Fruit fly (Drosophila melanogaster) whole organism, embryonic: ENCODE measurements around the gene Rcd-1r.

Experiments used
- Antp ChIP-seq: fragments of 200-800 bp; sonication (Bioruptor generic); optimal IDR thresholded peaks from 3 replicates; lab custom pipeline; 2016; ENCODE audit warnings: missing biosample characterization, missing genetic modification characterization
- Blimp-1 ChIP-seq: fragments of 200-800 bp; sonication (Bioruptor generic); optimal IDR thresholded peaks from 3 replicates; lab custom pipeline; 2018; ENCODE audit warnings: missing biosample characterization, missing genetic modification characterization, mild to moderate bottlenecking, moderate library complexity, missing genetic modification reagents
- CG10147 ChIP-seq: fragments of 200-800 bp; sonication (Bioruptor generic); optimal IDR thresholded peaks from 2 replicates; lab custom pipeline; 2019; ENCODE audit warnings: missing biosample characterization, mild to moderate bottlenecking, missing genetic modification characterization, moderate library complexity
- CG12299 ChIP-seq: fragments of 200-800 bp; sonication (Bioruptor generic); optimal IDR thresholded peaks from 2 replicates; lab custom pipeline; 2018; ENCODE audit warnings: missing biosample characterization, mild to moderate bottlenecking, missing genetic modification characterization
- CG1233 ChIP-seq: fragments of 200-800 bp; sonication (Bioruptor generic); optimal IDR thresholded peaks from 4 replicates; lab custom pipeline; 2018; ENCODE audit warnings: missing biosample characterization, mild to moderate bottlenecking, missing genetic modification characterization
- CG12659 ChIP-seq: fragments of 200-800 bp; sonication (Bioruptor generic); optimal IDR thresholded peaks from 3 replicates; lab custom pipeline; 2017; ENCODE audit warnings: mild to moderate bottlenecking, missing biosample characterization, missing genetic modification reagents, missing genetic modification characterization
- CG14860 ChIP-seq: fragments of 200-800 bp; sonication (Bioruptor generic); IDR thresholded peaks from 3 replicates; pipeline ENCODE4 v1.3.6; 2022; ENCODE audit warnings: missing biosample characterization, missing genetic modification characterization; ENCODE audit not compliant: partially characterized antibody
- CG15269 ChIP-seq: fragments of 200-800 bp; sonication (Bioruptor generic); optimal IDR thresholded peaks from 2 replicates; lab custom pipeline; 2018; ENCODE audit warnings: missing biosample characterization, mild to moderate bottlenecking, missing genetic modification characterization, moderate library complexity
- CG1529 ChIP-seq: fragments of 200-800 bp; sonication (Bioruptor generic); optimal IDR thresholded peaks from 3 replicates; lab custom pipeline; 2018; ENCODE audit warnings: missing biosample characterization, missing genetic modification characterization
- CG17186 ChIP-seq: fragments of 200-800 bp; sonication (Bioruptor generic); optimal IDR thresholded peaks from 3 replicates; lab custom pipeline; 2017; ENCODE audit warnings: missing biosample characterization, missing genetic modification reagents, missing genetic modification characterization
- CG18599 ChIP-seq: fragments of 200-800 bp; sonication (Bioruptor generic); optimal IDR thresholded peaks from 3 replicates; lab custom pipeline; 2017; ENCODE audit warnings: missing biosample characterization, missing genetic modification characterization, mild to moderate bottlenecking, moderate library complexity, missing genetic modification reagents
- CG3281 ChIP-seq: fragments of 200-800 bp; sonication (Bioruptor generic); optimal IDR thresholded peaks from 3 replicates; lab custom pipeline; 2017; ENCODE audit warnings: missing biosample characterization, mild to moderate bottlenecking, missing genetic modification characterization
- CG34376 ChIP-seq: fragments of 200-800 bp; sonication (Bioruptor generic); optimal IDR thresholded peaks from 2 replicates; lab custom pipeline; 2018; ENCODE audit warnings: missing biosample characterization, mild to moderate bottlenecking, missing genetic modification characterization
- CG5180 ChIP-seq: fragments of 200-800 bp; sonication (Bioruptor generic); optimal IDR thresholded peaks from 3 replicates; lab custom pipeline; 2017; ENCODE audit warnings: missing biosample characterization, missing genetic modification characterization, mild to moderate bottlenecking, moderate library complexity, missing genetic modification reagents
- CG8924 ChIP-seq: fragments of 200-800 bp; optimal IDR thresholded peaks from 3 replicates; lab custom pipeline; 2019; ENCODE audit warnings: missing biosample characterization, mild to moderate bottlenecking, missing genetic modification characterization, moderate library complexity
- CG9932 ChIP-seq: fragments of 200-800 bp; sonication (Bioruptor generic); IDR thresholded peaks from 2 replicates; pipeline ENCODE4 v1.3.6; 2022; ENCODE audit warnings: missing biosample characterization, missing genetic modification characterization
- D19A ChIP-seq: fragments of 200-800 bp; optimal IDR thresholded peaks from 3 replicates; lab custom pipeline; 2019; ENCODE audit warnings: missing biosample characterization, mild to moderate bottlenecking, missing genetic modification characterization, moderate library complexity
- Deaf1 ChIP-seq: fragments of 200-800 bp; optimal IDR thresholded peaks from 3 replicates; lab custom pipeline; 2019; ENCODE audit warnings: missing biosample characterization, mild to moderate bottlenecking, missing genetic modification characterization, moderate library complexity
- Ets65A ChIP-seq: fragments of 200-800 bp; sonication (Bioruptor generic); peaks from one replicate; lab custom pipeline; 2016; ENCODE audit warnings: missing biosample characterization, missing genetic modification characterization
- GATAe ChIP-seq: fragments of 200-800 bp; sonication (Bioruptor generic); conservative IDR thresholded peaks from 2 replicates; pipeline ENCODE4 v1.3.6; 2022; ENCODE audit warnings: missing biosample characterization, missing genetic modification characterization
- Jarid2 ChIP-seq: fragments of 200-800 bp; sonication (Bioruptor generic); optimal IDR thresholded peaks from 3 replicates; lab custom pipeline; 2017; ENCODE audit warnings: mild to moderate bottlenecking, missing biosample characterization, missing genetic modification reagents, missing genetic modification characterization
- NfI ChIP-seq: fragments of 200-800 bp; sonication (Bioruptor generic); optimal IDR thresholded peaks from 3 replicates; lab custom pipeline; 2018; ENCODE audit warnings: missing biosample characterization, mild to moderate bottlenecking, missing genetic modification characterization, moderate library complexity
- bsh ChIP-seq, 2 experiments: fragments of 200-800 bp; sonication (Bioruptor generic); optimal IDR thresholded peaks; 2 replicates each; lab custom pipeline; 2017 to 2018; ENCODE audit warnings: mild to moderate bottlenecking in 2 of 2, missing biosample characterization in 2 of 2, missing genetic modification characterization in 2 of 2, moderate library complexity in 1 of 2
- chinmo ChIP-seq: fragments of 200-800 bp; sonication (Bioruptor generic); IDR thresholded peaks from 4 replicates; pipeline ENCODE4 v1.3.6; 2022; ENCODE audit warnings: missing biosample characterization, missing genetic modification characterization; ENCODE audit not compliant: partially characterized antibody
- en ChIP-seq: fragments of 200-800 bp; sonication (Bioruptor generic); optimal IDR thresholded peaks from 2 replicates; lab custom pipeline; 2016; ENCODE audit warnings: missing biosample characterization, missing genetic modification characterization
- esg ChIP-seq: fragments of 200-800 bp; sonication (Bioruptor generic); conservative IDR thresholded peaks from 2 replicates; pipeline ENCODE4 v1.3.6; 2022; ENCODE audit warnings: missing biosample characterization, missing genetic modification characterization
- eve ChIP-seq, 2 experiments: fragments of >200 bp; optimal IDR thresholded peaks; 2 replicates each; lab custom pipeline; 2017; ENCODE audit warnings: missing biosample characterization in 2 of 2, missing genetic modification characterization in 2 of 2
- exex ChIP-seq: fragments of 200-800 bp; sonication (Bioruptor generic); optimal IDR thresholded peaks from 4 replicates; lab custom pipeline; 2018; ENCODE audit warnings: missing biosample characterization, mild to moderate bottlenecking, missing genetic modification characterization, moderate library complexity
- grau ChIP-seq: fragments of 200-800 bp; optimal IDR thresholded peaks from 3 replicates; lab custom pipeline; 2019; ENCODE audit warnings: missing biosample characterization, mild to moderate bottlenecking, missing genetic modification characterization, moderate library complexity
- grn ChIP-seq: fragments of 200-800 bp; sonication (Bioruptor generic); optimal IDR thresholded peaks from 3 replicates; lab custom pipeline; 2017; ENCODE audit warnings: missing biosample characterization, missing genetic modification characterization
- hb ChIP-seq: fragments of 200-800 bp; sonication (Bioruptor generic); IDR thresholded peaks from 3 replicates; pipeline ENCODE4 v1.3.6; 2022; ENCODE audit warnings: missing biosample characterization, missing genetic modification characterization; ENCODE audit not compliant: partially characterized antibody
- hbn ChIP-seq: fragments of 200-800 bp; sonication (Bioruptor generic); IDR thresholded peaks from 2 replicates; pipeline ENCODE4 v1.3.6; 2022; ENCODE audit warnings: missing biosample characterization, missing genetic modification characterization; ENCODE audit not compliant: partially characterized antibody
- lab ChIP-seq: fragments of 200-800 bp; sonication (Bioruptor generic); optimal IDR thresholded peaks from 3 replicates; lab custom pipeline; 2017; ENCODE audit warnings: missing biosample characterization, missing genetic modification characterization, mild to moderate bottlenecking, moderate library complexity, missing genetic modification reagents
- pros ChIP-seq: fragments of 200-800 bp; sonication (Bioruptor generic); optimal IDR thresholded peaks from 3 replicates; lab custom pipeline; 2019; ENCODE audit warnings: missing biosample characterization, mild to moderate bottlenecking, missing genetic modification characterization, moderate library complexity
- pzg ChIP-seq: fragments of 200-800 bp; sonication (Bioruptor generic); optimal IDR thresholded peaks from 3 replicates; lab custom pipeline; 2018; ENCODE audit warnings: missing biosample characterization, mild to moderate bottlenecking, missing genetic modification characterization, moderate library complexity
- rib ChIP-seq: fragments of 200-800 bp; sonication (Bioruptor generic); IDR thresholded peaks from 2 replicates; pipeline ENCODE4 v1.3.6; 2022; ENCODE audit warnings: missing biosample characterization, missing genetic modification characterization
- schlank ChIP-seq: fragments of 200-800 bp; sonication (Bioruptor generic); optimal IDR thresholded peaks from 2 replicates; lab custom pipeline; 2018; ENCODE audit warnings: missing biosample characterization, mild to moderate bottlenecking, missing genetic modification characterization
- shn ChIP-seq: fragments of 200-800 bp; sonication (Bioruptor generic); optimal IDR thresholded peaks from 3 replicates; lab custom pipeline; 2016; ENCODE audit warnings: missing biosample characterization, missing genetic modification characterization
- stwl ChIP-seq: fragments of 200-800 bp; sonication (Bioruptor generic); optimal IDR thresholded peaks from 3 replicates; lab custom pipeline; 2018; ENCODE audit warnings: missing biosample characterization, mild to moderate bottlenecking, missing genetic modification characterization, moderate library complexity
- sug ChIP-seq: fragments of 200-800 bp; optimal IDR thresholded peaks from 2 replicates; lab custom pipeline; 2019; ENCODE audit warnings: missing biosample characterization, mild to moderate bottlenecking, missing genetic modification characterization, moderate library complexity

Rcd-1r gene

DNA sequence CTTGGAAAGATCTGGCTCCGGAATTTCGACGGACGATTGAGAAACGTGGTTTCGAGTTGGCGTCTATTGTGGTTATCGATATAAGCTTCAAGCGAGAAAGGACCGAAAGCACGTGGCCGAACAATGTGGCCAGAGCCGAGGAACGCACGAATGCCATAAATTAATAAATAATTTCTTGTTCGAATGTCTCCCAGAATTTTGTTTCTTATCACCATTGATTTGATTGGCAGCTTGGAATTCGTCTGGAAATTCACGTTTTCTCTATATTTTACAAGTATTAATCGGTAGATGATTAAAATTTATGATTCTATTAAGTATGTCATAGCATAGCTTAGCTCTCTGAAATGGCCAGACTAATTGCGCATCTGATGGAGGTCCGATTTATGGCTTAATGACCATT is at the start of gene Rcd-1r:
Gene Rcd-1r, minus strand, starts transcription at position 101 of the 400 bp plus-strand sequence.
- no peak for TF ChIP-seq pros (GFP tag; lab: Kevin White, UChicago)
- peak; percentile 75 for TF ChIP-seq exex (tag; lab: Kevin White, UChicago)
- TF ChIP-seq stwl (tag; lab: Kevin White, UChicago) = peak; percentile 22
- TF ChIP-seq, all 482 proteins: peak for 2

DNA sequence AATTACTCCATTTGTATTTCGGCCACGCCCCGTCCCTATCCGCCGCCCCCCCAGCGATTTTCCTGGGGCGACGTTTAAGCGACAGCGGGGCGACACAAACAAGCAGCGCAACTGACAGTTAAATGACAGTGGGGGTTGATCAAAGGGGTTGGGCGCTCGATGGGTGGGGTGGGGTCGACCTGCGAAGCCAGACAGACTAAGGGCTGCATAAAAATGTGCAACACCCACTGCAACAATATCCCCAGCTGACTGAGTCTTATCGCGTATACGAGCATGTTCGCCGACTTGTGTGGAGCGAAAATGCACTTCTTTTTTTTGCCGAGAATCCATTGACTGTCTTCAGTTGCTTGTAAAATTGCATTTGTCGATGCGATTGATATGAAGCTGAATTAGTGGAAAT is 17.9 kb upstream of the Rcd-1r start, which contains the start of gene CG9582:
Gene CG9582, minus strand, starts transcription at position 101 of the 400 bp plus-strand sequence.
- TF ChIP-seq CG8924 (tag; lab: Kevin White, UChicago) (no peak), CG1233 (GFP tag; lab: Kevin White, UChicago) (no peak), CG17186 (no peak), esg (0 out of 2 replicates have a peak, but pooled peaks have one; percentile 9)

dm6 chr2L:9026157-9026556 is 12.3 kb upstream of the Rcd-1r start:
- TF ChIP-seq grau (tag; lab: Kevin White, UChicago) = no peak
- TF ChIP-seq Ets65A (GFP tag; lab: Kevin White, UChicago) = peak; percentile 91

DNA sequence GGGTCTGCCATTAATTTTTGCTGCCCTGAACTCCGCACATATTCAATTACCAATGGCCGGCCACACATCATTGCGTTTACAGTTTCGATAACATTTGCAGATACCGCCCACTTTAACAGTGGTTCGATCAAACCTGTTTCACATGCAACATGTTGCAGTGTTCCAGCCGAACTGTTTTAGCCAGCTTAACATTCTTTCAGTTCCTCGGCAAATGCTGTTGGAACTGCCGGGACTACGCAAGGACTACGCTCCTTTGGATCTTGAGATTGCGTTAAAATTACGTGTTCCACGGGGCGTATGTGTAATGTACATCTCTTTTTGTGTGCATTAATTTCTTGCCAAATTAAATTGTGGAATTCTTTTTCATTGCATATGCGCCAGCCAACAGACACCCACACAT is 5.6 kb upstream of the Rcd-1r start:
- 0 out of 4 replicates have a peak, but pooled peaks have one; percentile 10 for TF ChIP-seq chinmo (GFP tag; lab: Robert Waterston, UW)
- peak; percentile 67 for TF ChIP-seq Deaf1
- TF ChIP-seq Blimp-1 (GFP tag; lab: Kevin White, UChicago) = no peak
- peak; percentile 10 for TF ChIP-seq stwl (tag; lab: Kevin White, UChicago)
- peak; percentile 96 for TF ChIP-seq CG5180

dm6 chr2L:9011543-9012238 is 2.2 kb downstream of the Rcd-1r start, which contains the start of gene CG13102:
CG13102 (plus strand) TSS chr2L:9012188.
- TF ChIP-seq sug = peak; percentile 56
- TF ChIP-seq GATAe (GFP tag; lab: Robert Waterston, UW) = peak; percentile 59; the same call in 1 of the 2 replicates
- peak; percentile 28 for TF ChIP-seq grau (tag; lab: Kevin White, UChicago)
- TF ChIP-seq exex (tag; lab: Kevin White, UChicago) = peak; percentile 92
- peak; percentile 42 for TF ChIP-seq CG18599 (GFP tag; lab: Kevin White, UChicago)
- TF ChIP-seq hb = no peak
- no peak for TF ChIP-seq CG14860 (GFP tag; lab: Robert Waterston, UW)
- TF ChIP-seq grn (GFP tag; lab: Kevin White, UChicago) = peak; percentile 61
- no peak for TF ChIP-seq eve (GFP tag; optimal IDR thresholded peaks at IDR 0.05; lab: Kevin White, UChicago)
- no peak for TF ChIP-seq Jarid2 (GFP tag; lab: Kevin White, UChicago)
- TF ChIP-seq CG34376 (GFP tag; lab: Kevin White, UChicago) = peak; percentile 40
- TF ChIP-seq bsh (GFP tag; optimal IDR thresholded peaks at IDR 0.05; lab: Kevin White, UChicago) = no peak
- TF ChIP-seq CG9932 (GFP tag; lab: Robert Waterston, UW) = no peak
- TF ChIP-seq pzg (GFP tag; lab: Kevin White, UChicago) = no peak
- no peak for TF ChIP-seq CG1529
- no peak for TF ChIP-seq schlank
- TF ChIP-seq en (GFP tag; lab: Kevin White, UChicago) = no peak
- peak; percentile 13 for TF ChIP-seq CG15269
- TF ChIP-seq hbn (GFP tag; lab: Robert Waterston, UW) = no peak
- no peak for TF ChIP-seq CG12299 (tag; lab: Kevin White, UChicago)
- TF ChIP-seq lab = peak; percentile 5
- no peak for TF ChIP-seq CG12659 (GFP tag; lab: Kevin White, UChicago)
- TF ChIP-seq NfI (GFP tag; lab: Kevin White, UChicago) = peak; percentile 29
- TF ChIP-seq CG10147 = no peak
- no peak for TF ChIP-seq shn (GFP tag; lab: Kevin White, UChicago)
- TF ChIP-seq D19A (tag; lab: Kevin White, UChicago) = no peak
- TF ChIP-seq Antp (GFP tag; lab: Kevin White, UChicago) = no peak
- TF ChIP-seq rib = no peak
- TF ChIP-seq CG3281 = peak; percentile 21
